Worm (Caenorhabditis elegans): Measurements from ENCODE around the gene srr-8.

DNA sequence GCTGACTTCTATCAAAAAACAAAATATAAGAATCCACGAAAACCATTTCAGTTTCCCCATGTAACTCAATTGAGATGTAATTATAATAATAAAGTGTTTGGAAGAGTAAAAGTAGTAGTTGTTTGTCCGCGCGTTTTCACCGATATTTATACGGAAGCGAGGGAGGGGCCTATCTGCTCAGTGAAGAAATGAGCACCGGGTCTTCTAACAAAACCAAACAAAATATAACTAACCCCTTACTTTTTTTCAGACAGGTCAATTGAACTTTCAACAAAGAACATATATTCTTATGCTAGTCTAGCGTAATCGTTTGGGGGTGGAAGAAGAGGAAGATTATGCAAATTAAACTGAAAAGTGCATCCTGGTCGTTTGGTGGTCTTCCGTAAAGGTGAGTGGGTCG is 6.3 kb upstream of the srr-8 start, which contains the start of gene ncx-9:
- TF ChIP-seq pqm-1 (tag; optimal IDR thresholded peaks at IDR 0.05) (no peak), nfya-1 (tag; optimal IDR thresholded peaks at IDR 0.05) (no peak), ama-1 (optimal IDR thresholded peaks at IDR 0.05) (no peak), odd-2 (tag; optimal IDR thresholded peaks at IDR 0.05) (no peak), sox-2 (GFP tag; IDR thresholded peaks at IDR 0.05) (no peak), pha-2 (tag; optimal IDR thresholded peaks at IDR 0.05) (no peak), lim-6 (tag; optimal IDR thresholded peaks at IDR 0.05) (no peak), madf-2 (tag; optimal IDR thresholded peaks at IDR 0.05) (no peak), ahr-1 (tag; optimal IDR thresholded peaks at IDR 0.05) (no peak), hlh-6 (tag; optimal IDR thresholded peaks at IDR 0.05) (no peak), che-1 (tag; optimal IDR thresholded peaks at IDR 0.05) (no peak), tbx-2 (tag; optimal IDR thresholded peaks at IDR 0.05) (no peak), pha-4 (tag; optimal IDR thresholded peaks at IDR 0.05) (no peak)

Data from whole organism, late embryonic.